Worm (Caenorhabditis elegans) whole organism, L3 larva: ENCODE data around the gene F56A11.5.

Experiments used
- R02D3.7 ChIP-seq: fragments of 150-350 bp; optimal IDR thresholded peaks from 2 replicates; lab custom pipeline; 2014; ENCODE audit warnings: missing biosample characterization, missing genetic modification characterization
- ZK546.5 ChIP-seq: sonication (generic microtip); optimal IDR thresholded peaks from 2 replicates; lab custom pipeline; 2017; ENCODE audit warnings: missing biosample characterization, missing genetic modification characterization
- aly-2 ChIP-seq: fragments of 150-350 bp; optimal IDR thresholded peaks from 2 replicates; lab custom pipeline; 2014; ENCODE audit warnings: missing biosample characterization, missing genetic modification characterization
- ceh-16 ChIP-seq: sonication (generic microtip); optimal IDR thresholded peaks from 2 replicates; lab custom pipeline; 2017; ENCODE audit warnings: missing biosample characterization, missing genetic modification characterization
- ceh-28 ChIP-seq: fragments of 150-350 bp; optimal IDR thresholded peaks from 2 replicates; lab custom pipeline; 2014; ENCODE audit warnings: missing biosample characterization, missing genetic modification reagents, missing genetic modification characterization
- ceh-9 ChIP-seq: sonication (generic microtip); optimal IDR thresholded peaks from 2 replicates; lab custom pipeline; 2018; ENCODE audit warnings: missing biosample characterization, missing genetic modification characterization
- egl-27 ChIP-seq: sonication (generic microtip); optimal IDR thresholded peaks from 4 replicates; lab custom pipeline; 2017; ENCODE audit warnings: missing biosample characterization, missing genetic modification reagents, missing genetic modification characterization
- egl-5 ChIP-seq: fragments of 150-350 bp; optimal IDR thresholded peaks from 2 replicates; lab custom pipeline; 2017; ENCODE audit warnings: missing biosample characterization, missing genetic modification reagents, missing genetic modification characterization, inconsistent platforms
- elt-1 ChIP-seq: fragments of 150-350 bp; optimal IDR thresholded peaks from 2 replicates; lab custom pipeline; 2014; ENCODE audit warnings: missing biosample characterization, missing genetic modification characterization
- elt-2 ChIP-seq: sonication (generic microtip); optimal IDR thresholded peaks from 2 replicates; lab custom pipeline; 2016; ENCODE audit warnings: missing genetic modification reagents, mild to moderate bottlenecking, missing genetic modification characterization, missing compliant biosample characterization
- elt-3 ChIP-seq, 3 experiments: fragments of 150-350 bp in 1 of 3; sonication (generic microtip) in 2 of 3; optimal IDR thresholded peaks; 2 replicates in 2 of 3; 4 replicates in 1 of 3; lab custom pipeline; 2014 to 2017; ENCODE audit warnings: missing biosample characterization in 3 of 3, missing genetic modification characterization in 3 of 3
- eor-1 ChIP-seq, 2 experiments: fragments of 150-350 bp; optimal IDR thresholded peaks; 2 replicates each; lab custom pipeline; 2014 to 2018; ENCODE audit warnings: missing biosample characterization in 2 of 2, missing genetic modification characterization in 2 of 2
- fkh-10 ChIP-seq: sonication (generic microtip); optimal IDR thresholded peaks from 2 replicates; lab custom pipeline; 2017; ENCODE audit warnings: missing biosample characterization, missing genetic modification reagents, missing genetic modification characterization
- fkh-2 ChIP-seq: fragments of 150-350 bp; optimal IDR thresholded peaks from 2 replicates; lab custom pipeline; 2014; ENCODE audit warnings: missing biosample characterization, missing genetic modification reagents, missing genetic modification characterization
- fos-1 ChIP-seq: fragments of 150-350 bp; optimal IDR thresholded peaks from 2 replicates; lab custom pipeline; 2014; ENCODE audit warnings: missing biosample characterization, missing genetic modification characterization
- hmg-11 ChIP-seq: sonication (generic microtip); optimal IDR thresholded peaks from 2 replicates; lab custom pipeline; 2016; ENCODE audit warnings: missing genetic modification characterization, missing compliant biosample characterization
- jun-1 ChIP-seq: fragments of 150-350 bp; optimal IDR thresholded peaks from 2 replicates; lab custom pipeline; 2014; ENCODE audit warnings: missing biosample characterization, missing genetic modification reagents, missing genetic modification characterization
- lin-15B ChIP-seq: fragments of 150-350 bp; optimal IDR thresholded peaks from 2 replicates; lab custom pipeline; 2014; ENCODE audit warnings: missing biosample characterization, missing genetic modification characterization
- lin-39 ChIP-seq: fragments of 150-350 bp; optimal IDR thresholded peaks from 2 replicates; lab custom pipeline; 2018; ENCODE audit warnings: missing biosample characterization, missing genetic modification reagents, missing genetic modification characterization
- lsy-12 ChIP-seq: sonication (generic microtip); optimal IDR thresholded peaks from 2 replicates; lab custom pipeline; 2016; ENCODE audit warnings: mild to moderate bottlenecking, missing genetic modification characterization, missing compliant biosample characterization
- mdl-1 ChIP-seq: fragments of 150-350 bp; optimal IDR thresholded peaks from 2 replicates; lab custom pipeline; 2014; ENCODE audit warnings: missing biosample characterization, missing genetic modification characterization
- nfya-1 ChIP-seq: sonication (generic microtip); optimal IDR thresholded peaks from 2 replicates; lab custom pipeline; 2017; ENCODE audit warnings: missing genetic modification characterization, mild to moderate bottlenecking, missing compliant biosample characterization, antibody characterized with exemption, moderate library complexity; ENCODE audit not compliant: insufficient read depth
- nhr-12 ChIP-seq: fragments of 150-350 bp; optimal IDR thresholded peaks from 2 replicates; lab custom pipeline; 2014; ENCODE audit warnings: missing biosample characterization, missing genetic modification characterization
- nhr-23 ChIP-seq: fragments of 150-350 bp; optimal IDR thresholded peaks from 2 replicates; lab custom pipeline; 2014; ENCODE audit warnings: missing biosample characterization, missing genetic modification reagents, missing genetic modification characterization
- nhr-237 ChIP-seq: fragments of 150-350 bp; optimal IDR thresholded peaks from 2 replicates; lab custom pipeline; 2014; ENCODE audit warnings: missing biosample characterization, missing genetic modification characterization
- nhr-25 ChIP-seq: sonication (generic microtip); optimal IDR thresholded peaks from 2 replicates; lab custom pipeline; 2017; ENCODE audit warnings: missing biosample characterization, missing genetic modification characterization
- nhr-28 ChIP-seq: fragments of 150-350 bp; optimal IDR thresholded peaks from 2 replicates; lab custom pipeline; 2014; ENCODE audit warnings: missing biosample characterization, missing genetic modification characterization
- nhr-43 ChIP-seq: sonication (generic microtip); optimal IDR thresholded peaks from 2 replicates; lab custom pipeline; 2016; ENCODE audit warnings: mild to moderate bottlenecking, missing genetic modification characterization, missing compliant biosample characterization; ENCODE audit not compliant: poor library complexity, severe bottlenecking
- nhr-67 ChIP-seq: fragments of 150-350 bp; optimal IDR thresholded peaks from 2 replicates; lab custom pipeline; 2014; ENCODE audit warnings: missing biosample characterization, missing genetic modification characterization
- nhr-76 ChIP-seq: fragments of 150-350 bp; sonication (generic microtip); optimal IDR thresholded peaks from 5 replicates; lab custom pipeline; 2014; ENCODE audit warnings: missing biosample characterization, missing genetic modification characterization
- pha-4 ChIP-seq: fragments of 150-350 bp; optimal IDR thresholded peaks from 2 replicates; lab custom pipeline; 2014; ENCODE audit warnings: missing biosample characterization, missing genetic modification reagents, missing genetic modification characterization
- pqm-1 ChIP-seq: fragments of 150-350 bp; optimal IDR thresholded peaks from 2 replicates; lab custom pipeline; 2017; ENCODE audit warnings: missing biosample characterization, missing genetic modification characterization, inconsistent platforms
- sea-2 ChIP-seq: fragments of 150-350 bp; sonication (generic microtip); optimal IDR thresholded peaks from 4 replicates; lab custom pipeline; 2014; ENCODE audit warnings: missing biosample characterization, missing genetic modification reagents, missing genetic modification characterization
- skn-1 ChIP-seq: fragments of 150-350 bp; optimal IDR thresholded peaks from 2 replicates; lab custom pipeline; 2014; ENCODE audit warnings: missing biosample characterization, missing genetic modification characterization
- snpc-4 ChIP-seq: fragments of 150-350 bp; optimal IDR thresholded peaks from 2 replicates; lab custom pipeline; 2014; ENCODE audit warnings: missing biosample characterization, missing genetic modification characterization
- unc-39 ChIP-seq: sonication (generic microtip); optimal IDR thresholded peaks from 4 replicates; lab custom pipeline; 2017; ENCODE audit warnings: missing biosample characterization, missing genetic modification characterization
- unc-62 ChIP-seq: fragments of 150-350 bp; sonication (generic microtip); optimal IDR thresholded peaks from 4 replicates; lab custom pipeline; 2014; ENCODE audit warnings: missing biosample characterization, missing genetic modification reagents, missing genetic modification characterization
- zag-1 ChIP-seq: fragments of 150-350 bp; optimal IDR thresholded peaks from 2 replicates; lab custom pipeline; 2014; ENCODE audit warnings: missing biosample characterization, missing genetic modification characterization
- ztf-11 ChIP-seq: fragments of 150-350 bp; optimal IDR thresholded peaks from 2 replicates; lab custom pipeline; 2014; ENCODE audit warnings: missing biosample characterization, missing genetic modification characterization
- ztf-4 ChIP-seq: fragments of 150-350 bp; optimal IDR thresholded peaks from 2 replicates; lab custom pipeline; 2014; ENCODE audit warnings: missing biosample characterization, missing genetic modification characterization

Gene F56A11.5

DNA sequence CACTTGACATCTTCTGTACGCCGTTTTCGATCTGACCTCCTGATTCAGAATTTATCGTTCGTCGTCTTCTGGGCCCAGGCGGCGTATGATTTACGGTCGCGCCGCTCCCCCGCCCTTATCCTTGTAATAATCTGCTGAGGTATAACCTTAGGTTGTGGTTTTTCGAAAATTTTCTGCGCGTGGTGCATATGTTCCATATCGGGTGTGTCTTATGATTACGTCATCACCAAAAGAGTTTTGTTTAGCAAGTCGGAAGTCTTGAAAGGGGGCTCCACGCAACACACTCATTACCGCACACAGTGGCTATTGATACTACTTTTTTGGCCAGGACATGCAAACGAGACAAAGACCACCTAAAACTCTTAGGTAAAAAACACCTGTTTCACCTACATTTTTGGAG, 9.9 kb downstream of the F56A11.5 start:
- TF ChIP-seq aly-2 (tag; lab: Kevin White, UChicago) (no peak), sea-2 (GFP tag; lab: Kevin White, UChicago) (no peak), nhr-76 (tag; lab: Kevin White, UChicago) (no peak), ZK546.5 (no peak), nhr-23 (no peak), nhr-28 (no peak), fkh-2 (tag; lab: Kevin White, UChicago) (no peak), egl-27 (no peak), mdl-1 (tag; lab: Kevin White, UChicago) (no peak), elt-1 (tag; lab: Kevin White, UChicago) (no peak), skn-1 (tag; lab: Kevin White, UChicago) (no peak), lsy-12 (no peak), nfya-1 (tag; lab: Kevin White, UChicago) (no peak), egl-5 (tag; lab: Kevin White, UChicago) (no peak), nhr-67 (tag; lab: Kevin White, UChicago) (no peak), ceh-28 (no peak)

DNA sequence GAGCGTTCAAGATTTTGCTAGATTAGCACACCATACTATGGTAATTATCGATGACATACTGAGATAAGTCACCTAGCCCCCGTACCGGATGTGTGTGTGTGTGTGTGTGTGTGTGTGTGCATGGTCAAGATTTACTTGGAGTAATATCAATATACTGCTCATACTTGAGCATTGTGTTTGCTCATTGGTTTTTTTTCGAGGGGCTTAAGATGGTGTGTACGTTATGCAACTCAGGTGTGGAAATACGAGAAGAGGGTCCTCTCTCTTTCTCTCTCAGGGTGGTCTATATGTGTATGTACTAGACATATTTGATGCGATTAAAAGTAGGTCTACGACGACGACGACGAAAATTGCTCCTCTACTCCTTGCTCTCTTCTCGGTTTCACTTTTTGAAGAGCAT, 10.3 kb downstream of the F56A11.5 start:
- TF ChIP-seq jun-1 (tag; lab: Kevin White, UChicago) (no peak), snpc-4 (tag; lab: Kevin White, UChicago) (no peak), ceh-16 (no peak), eor-1 (tag; optimal IDR thresholded peaks at IDR 0.05; lab: Kevin White, UChicago) (no peak), nhr-43 (tag; lab: Kevin White, UChicago) (no peak), elt-2 (tag; lab: Kevin White, UChicago) (no peak), nhr-25 (tag; lab: Kevin White, UChicago) (no peak), ztf-4 (tag; lab: Kevin White, UChicago) (no peak), unc-39 (tag; lab: Kevin White, UChicago) (no peak), mdl-1 (tag; lab: Kevin White, UChicago) (no peak), ztf-11 (tag; lab: Kevin White, UChicago) (no peak), nhr-67 (tag; lab: Kevin White, UChicago) (no peak), aly-2 (tag; lab: Kevin White, UChicago) (no peak), zag-1 (tag; lab: Kevin White, UChicago) (no peak), lin-39 (tag; lab: Kevin White, UChicago) (no peak), nfya-1 (tag; lab: Kevin White, UChicago) (no peak), fkh-10 (GFP tag; lab: Kevin White, UChicago) (no peak), R02D3.7 (tag; lab: Kevin White, UChicago) (no peak), nhr-28 (no peak)

DNA sequence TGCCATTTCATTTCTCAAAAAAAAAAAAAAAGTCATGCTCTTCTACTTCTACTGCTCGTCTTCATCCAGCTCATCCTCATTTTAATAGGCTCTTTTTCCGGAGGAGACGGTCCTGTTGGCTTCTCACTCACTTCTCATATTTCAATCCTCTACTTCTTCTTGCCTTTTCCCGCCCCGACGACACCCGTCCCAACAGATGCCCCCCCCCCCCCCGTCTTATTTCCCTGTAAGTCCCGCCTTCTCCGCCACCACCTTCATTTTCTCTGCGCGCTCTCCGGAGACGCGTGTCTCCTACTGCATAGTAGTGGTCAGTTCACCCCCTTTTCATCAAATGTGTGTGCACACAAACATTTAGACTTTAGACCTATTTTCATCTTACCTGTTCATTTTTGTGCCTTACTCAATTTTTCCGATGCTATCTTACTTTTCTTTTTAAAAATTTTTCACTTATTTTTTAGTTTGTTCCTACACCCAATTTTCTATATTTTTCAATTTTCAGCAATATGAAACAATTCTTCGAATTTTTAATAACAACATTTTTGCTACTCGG, 11.8 kb downstream of the F56A11.5 start, which contains the start of gene efn-4:
Gene efn-4, plus strand, starts transcription at position 500 of the 550 bp plus-strand sequence.
- TF ChIP-seq R02D3.7 (tag; lab: Kevin White, UChicago) (no peak), nhr-12 (tag; lab: Kevin White, UChicago) (no peak), unc-62 (no peak), jun-1 (tag; lab: Kevin White, UChicago) (no peak), pha-4 (no peak), unc-39 (tag; lab: Kevin White, UChicago) (no peak), fos-1 (no peak), nhr-67 (tag; lab: Kevin White, UChicago) (no peak), egl-27 (no peak)

DNA sequence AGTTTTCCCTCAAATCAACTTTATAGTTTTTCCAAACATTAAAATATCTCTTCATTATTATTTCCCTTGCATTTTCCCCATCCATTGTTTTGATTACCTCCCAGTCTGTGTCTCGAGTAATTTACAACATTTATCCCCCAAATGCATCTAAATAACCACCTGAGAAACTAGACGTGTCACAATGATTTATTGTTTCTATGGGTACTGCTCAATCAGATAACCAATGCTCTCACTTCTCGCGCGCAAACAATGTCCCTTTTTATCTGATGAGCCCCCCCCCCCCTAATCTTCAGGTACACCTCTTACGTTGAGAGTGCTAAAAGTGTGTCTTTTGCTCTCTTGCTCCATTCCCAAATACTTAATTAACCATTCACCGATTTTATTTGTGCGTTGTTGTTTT, 16.6 kb downstream of the F56A11.5 start:
- TF ChIP-seq skn-1 (tag; lab: Kevin White, UChicago) (no peak), egl-5 (tag; lab: Kevin White, UChicago) (no peak), nhr-237 (tag; lab: Kevin White, UChicago) (no peak), nfya-1 (tag; lab: Kevin White, UChicago) (no peak), ceh-16 (no peak), lin-15B (tag; lab: Kevin White, UChicago) (no peak), pqm-1 (tag; lab: Kevin White, UChicago) (no peak), nhr-76 (tag; lab: Kevin White, UChicago) (no peak), pha-4 (no peak), sea-2 (GFP tag; lab: Kevin White, UChicago) (no peak), hmg-11 (tag; lab: Kevin White, UChicago) (no peak), nhr-12 (tag; lab: Kevin White, UChicago) (no peak), elt-3 (tag; optimal IDR thresholded peaks at IDR 0.05; lab: Kevin White, UChicago) (no peak), lin-39 (tag; lab: Kevin White, UChicago) (no peak), ceh-9 (tag; lab: Kevin White, UChicago) (no peak), snpc-4 (tag; lab: Kevin White, UChicago) (no peak), fos-1 (no peak)
